Fruit fly (Drosophila melanogaster): ENCODE data around the gene Fbw5.

Gene Fbw5

DNA sequence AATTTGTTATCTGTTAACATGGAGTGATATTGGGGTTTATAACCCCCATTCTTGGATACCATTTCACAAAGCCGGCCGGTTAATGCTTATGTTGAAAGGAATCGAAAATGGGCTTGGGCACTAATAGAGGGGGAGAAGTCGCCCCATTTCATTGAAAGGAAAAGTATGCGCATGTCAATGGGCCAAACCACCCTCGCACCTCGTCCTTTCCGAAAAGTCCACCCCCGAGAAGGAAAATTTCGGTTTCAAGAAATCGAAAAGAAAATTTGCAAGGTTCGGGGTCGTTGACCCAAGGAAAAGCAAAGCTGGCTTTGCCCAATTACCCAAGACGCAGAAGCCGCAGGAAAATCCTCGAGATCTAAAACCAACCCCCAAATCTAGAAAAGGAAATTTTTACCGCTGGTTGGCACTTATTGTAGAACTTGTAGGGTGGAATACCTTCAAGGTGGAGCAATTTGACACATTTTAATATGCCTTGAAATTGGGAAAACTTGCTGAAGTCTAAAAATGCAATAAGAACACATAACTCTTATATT, 11.1 kb upstream of the Fbw5 start:
- TF ChIP-seq psq (optimal IDR thresholded peaks at IDR 0.05) = no peak

DNA sequence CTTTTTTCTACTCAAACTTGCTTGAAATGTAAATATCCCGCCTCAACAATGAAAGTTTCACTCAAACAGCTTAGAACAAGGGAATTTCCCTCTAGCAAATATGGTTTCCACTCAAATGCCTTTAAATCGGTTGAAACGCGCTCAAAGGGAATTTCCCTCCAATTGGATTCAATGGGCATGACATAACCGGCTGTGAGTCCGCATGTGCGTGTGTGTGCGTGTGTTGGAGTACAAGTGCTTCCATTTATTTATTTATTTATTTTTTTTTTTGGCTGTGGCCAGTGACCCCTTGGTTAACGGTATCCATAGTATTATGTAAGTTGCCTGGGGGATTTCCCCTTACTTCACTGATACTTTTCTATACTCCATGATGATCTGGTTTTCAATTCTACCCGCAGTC, 10.4 kb upstream of the Fbw5 start:
- TF ChIP-seq h (optimal IDR thresholded peaks at IDR 0.05) (no peak), psq (optimal IDR thresholded peaks at IDR 0.05) (no peak), ttk (optimal IDR thresholded peaks at IDR 0.05) (no peak), Sin3A (optimal IDR thresholded peaks at IDR 0.05) (no peak), insv (optimal IDR thresholded peaks at IDR 0.05) (no peak), Myc (optimal IDR thresholded peaks at IDR 0.05) (no peak)

DNA sequence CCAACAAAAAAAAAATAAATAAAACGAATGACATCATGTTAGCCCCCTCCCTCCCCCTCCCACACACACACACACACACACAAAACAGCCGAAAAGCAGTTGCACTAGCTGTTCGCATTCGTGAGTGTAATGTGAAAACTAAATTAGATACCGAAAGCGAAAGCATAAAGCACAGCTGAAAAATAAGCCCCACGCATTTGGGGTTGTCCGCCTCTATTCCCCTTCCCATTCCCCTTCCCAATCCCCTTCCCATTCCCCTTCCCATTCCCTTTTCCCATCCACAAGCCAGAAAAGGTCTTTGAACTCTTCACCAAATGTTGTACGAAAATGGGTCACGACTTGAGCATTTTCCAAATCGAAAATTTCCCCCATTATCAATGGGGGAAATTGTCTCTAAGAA, 9.6 kb upstream of the Fbw5 start:
- TF ChIP-seq insv (optimal IDR thresholded peaks at IDR 0.05) (no peak), Myc (optimal IDR thresholded peaks at IDR 0.05) (no peak), psq (optimal IDR thresholded peaks at IDR 0.05) (no peak)

DNA sequence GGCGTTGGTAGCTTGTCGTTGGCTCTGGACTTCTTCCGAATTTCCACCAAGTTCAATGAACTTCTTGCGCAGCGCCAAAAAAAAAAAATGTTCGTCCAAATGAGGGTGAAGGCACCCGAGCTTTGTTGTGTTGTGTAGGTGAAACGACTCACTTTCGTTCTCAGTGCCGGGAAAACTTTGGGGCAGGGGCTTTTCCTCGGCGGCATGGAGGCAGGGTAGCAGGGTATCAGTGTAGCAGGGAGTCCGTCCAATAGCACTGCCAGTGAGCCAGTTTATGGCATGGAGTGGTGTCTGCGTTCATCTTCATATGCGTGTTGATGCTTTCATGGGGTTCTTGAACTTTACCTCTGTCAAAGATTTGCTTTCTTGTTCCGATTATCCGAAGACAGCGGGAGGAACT, 8.6 kb upstream of the Fbw5 start:
- TF ChIP-seq Myc (optimal IDR thresholded peaks at IDR 0.05) (no peak), psq (optimal IDR thresholded peaks at IDR 0.05) (no peak), Sin3A (optimal IDR thresholded peaks at IDR 0.05) (no peak), ttk (optimal IDR thresholded peaks at IDR 0.05) (no peak)

DNA sequence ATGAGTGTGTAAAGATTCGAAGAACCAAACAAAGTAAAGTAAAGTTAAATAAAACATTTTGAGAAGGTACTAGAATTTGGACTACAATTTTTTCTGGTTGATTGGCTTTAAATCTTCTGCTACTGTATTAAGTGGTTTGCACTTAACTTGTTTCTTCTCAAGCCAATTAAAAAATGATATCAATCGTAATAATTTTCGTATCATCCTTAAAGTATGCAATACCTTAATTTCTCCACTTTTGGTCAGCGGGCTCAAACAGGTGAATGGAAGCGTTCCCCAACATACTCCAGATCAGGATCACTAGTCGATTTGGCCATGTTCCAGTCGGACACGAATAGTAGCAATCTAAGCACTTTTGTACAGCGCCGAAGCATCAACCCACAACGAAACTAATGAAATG, 8.1 kb upstream of the Fbw5 start:
- no peak for TF ChIP-seq Myc (optimal IDR thresholded peaks at IDR 0.05)
- TF ChIP-seq psq (optimal IDR thresholded peaks at IDR 0.05) = no peak
- TF ChIP-seq ttk (optimal IDR thresholded peaks at IDR 0.05) = no peak
- no peak for TF ChIP-seq insv (optimal IDR thresholded peaks at IDR 0.05)
- TF ChIP-seq h (optimal IDR thresholded peaks at IDR 0.05) = no peak
- no peak for TF ChIP-seq Sin3A (optimal IDR thresholded peaks at IDR 0.05)

DNA sequence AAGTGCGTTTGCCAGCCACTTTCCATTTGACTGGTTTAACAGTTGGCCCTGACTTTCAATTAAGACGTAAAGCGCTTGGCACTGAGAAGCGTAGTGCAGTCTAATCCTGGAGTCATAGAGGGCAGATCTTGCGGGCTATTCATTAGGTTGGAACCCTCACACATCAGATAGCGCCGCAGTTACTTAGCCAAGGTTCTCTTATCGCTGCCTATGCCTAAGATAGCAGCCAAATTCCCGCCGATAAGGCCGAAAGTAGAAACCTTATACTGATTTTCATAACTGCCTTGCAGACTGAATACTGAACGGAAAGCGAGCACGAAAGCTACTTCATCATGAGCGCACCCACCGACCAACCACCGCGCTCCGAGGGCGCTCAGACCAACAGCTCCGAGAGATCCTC, 6.4 kb upstream of the Fbw5 start:
- TF ChIP-seq psq (optimal IDR thresholded peaks at IDR 0.05) (no peak), Sin3A (optimal IDR thresholded peaks at IDR 0.05) (no peak)

DNA sequence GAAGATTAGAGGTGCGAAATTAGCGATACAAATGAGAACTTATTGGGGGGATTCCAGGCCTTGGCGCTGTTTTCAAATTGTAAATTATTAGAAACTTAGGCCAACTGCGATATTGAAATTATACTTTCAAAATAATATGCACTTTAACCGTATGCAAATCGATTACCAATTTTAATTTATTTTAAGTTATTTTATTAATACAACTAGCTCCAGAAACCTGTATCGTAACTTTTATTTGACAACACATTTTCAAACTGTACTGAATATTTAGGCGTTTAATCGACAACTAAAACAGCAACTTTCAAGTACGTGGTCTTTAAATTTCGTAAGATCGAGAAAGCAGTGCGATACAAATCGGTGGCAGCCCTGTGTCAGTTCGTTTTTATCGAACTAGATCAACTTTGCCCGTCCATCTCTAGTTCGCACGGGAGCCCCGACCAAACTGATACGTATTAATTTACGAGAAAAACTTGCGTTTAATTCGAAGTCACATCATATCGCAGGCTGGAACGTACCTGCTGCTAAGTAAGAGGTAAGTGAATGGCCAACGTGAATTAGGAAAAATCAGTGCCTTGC, 5.0 kb upstream of the Fbw5 start, which contains the start of the genes CG9154 and Kr-h2:
CG9154 (minus strand) TSS at position 31 of the 576 bp plus-strand sequence.
Kr-h2 (plus strand) TSS at position 335 of the 576 bp plus-strand sequence.
- no peak for TF ChIP-seq ttk (optimal IDR thresholded peaks at IDR 0.05)
- no peak for TF ChIP-seq Myc (optimal IDR thresholded peaks at IDR 0.05)
- TF ChIP-seq h (optimal IDR thresholded peaks at IDR 0.05) = no peak
- TF ChIP-seq psq (optimal IDR thresholded peaks at IDR 0.05) = no peak
- no peak for TF ChIP-seq insv (optimal IDR thresholded peaks at IDR 0.05)
- TF ChIP-seq Sin3A (optimal IDR thresholded peaks at IDR 0.05) = no peak

DNA sequence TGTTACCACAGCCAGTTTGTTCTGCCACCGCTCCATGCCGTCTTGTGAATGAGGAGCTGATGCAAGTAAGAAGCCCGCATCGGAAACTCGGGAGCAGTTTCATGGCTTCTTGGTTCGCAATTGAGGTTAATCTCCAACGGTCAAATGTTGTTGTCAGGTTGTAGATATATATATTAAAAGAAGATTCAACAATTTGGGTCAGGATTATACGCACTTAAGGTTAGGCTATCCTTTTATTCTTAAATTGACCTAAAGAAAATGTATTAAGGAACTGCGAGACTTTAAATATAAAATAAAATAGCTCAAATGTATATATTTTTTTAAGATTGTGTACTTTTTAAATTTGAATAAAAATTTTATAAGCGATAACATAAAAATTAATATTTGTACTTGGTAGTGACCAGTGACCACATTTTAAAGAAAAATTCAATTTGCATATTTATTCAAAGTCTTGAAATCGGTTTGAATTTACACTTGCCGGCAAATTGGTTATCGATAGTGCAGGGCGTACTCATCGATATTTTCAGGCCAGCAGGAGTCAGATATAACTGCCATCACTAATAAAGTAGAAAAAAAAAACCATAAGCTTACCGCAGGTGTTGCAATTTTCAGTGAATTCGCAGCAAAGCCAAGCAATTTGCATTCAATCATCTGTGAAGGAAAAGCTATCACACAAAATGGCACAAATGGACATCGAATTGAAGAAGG, 2.9 kb upstream of the Fbw5 start, which contains the start of the genes CG9150 and Pfdn1:
CG9150 (minus strand) TSS at position 51 of the 708 bp plus-strand sequence.
Pfdn1 (plus strand) TSS at position 536 of the 708 bp plus-strand sequence.
- TF ChIP-seq insv (optimal IDR thresholded peaks at IDR 0.05) (no peak), h (optimal IDR thresholded peaks at IDR 0.05) (no peak), Myc (optimal IDR thresholded peaks at IDR 0.05) (no peak), ttk (optimal IDR thresholded peaks at IDR 0.05) (no peak)

DNA sequence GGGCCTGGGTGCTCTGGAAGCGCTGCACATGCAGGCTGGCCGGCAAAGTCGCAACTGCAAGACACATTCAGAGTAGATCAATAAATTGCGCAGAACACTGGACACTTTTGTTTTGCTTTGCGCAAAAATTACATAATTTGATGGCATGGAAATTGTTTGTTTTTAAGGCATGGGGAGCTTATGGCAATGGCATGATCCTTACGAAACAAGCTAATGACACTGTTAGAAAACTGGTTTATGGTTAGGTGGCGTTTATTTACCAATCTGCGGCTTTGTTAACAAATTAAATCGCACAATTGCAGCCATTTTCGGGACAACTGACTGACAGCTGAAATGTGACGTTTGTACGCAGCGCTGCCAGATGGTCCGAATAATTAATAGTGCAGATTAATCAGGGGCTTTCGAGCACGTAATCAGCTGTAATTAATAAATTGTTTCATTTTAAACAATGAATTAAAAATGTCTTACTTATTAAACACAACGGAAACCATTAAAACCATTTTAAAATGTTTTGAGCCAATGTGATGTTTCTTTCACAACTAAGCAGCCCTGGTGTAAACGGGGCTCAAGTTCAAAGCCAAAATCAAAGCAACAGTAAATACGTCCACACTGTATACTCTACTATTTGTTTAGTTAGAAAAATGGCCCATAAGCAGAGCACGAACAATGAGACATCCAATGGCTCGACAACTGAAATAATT, 3.2 kb downstream of the Fbw5 start, which contains the start of the genes ND-51 and CG13994:
ND-51 (minus strand) TSS at position 376 of the 701 bp plus-strand sequence.
CG13994 (plus strand) TSS at position 608 of the 701 bp plus-strand sequence.
- TF ChIP-seq Sin3A (optimal IDR thresholded peaks at IDR 0.05) = no peak
- TF ChIP-seq insv (optimal IDR thresholded peaks at IDR 0.05) = no peak
- no peak for TF ChIP-seq ttk (optimal IDR thresholded peaks at IDR 0.05)
- TF ChIP-seq h (optimal IDR thresholded peaks at IDR 0.05) = no peak

DNA sequence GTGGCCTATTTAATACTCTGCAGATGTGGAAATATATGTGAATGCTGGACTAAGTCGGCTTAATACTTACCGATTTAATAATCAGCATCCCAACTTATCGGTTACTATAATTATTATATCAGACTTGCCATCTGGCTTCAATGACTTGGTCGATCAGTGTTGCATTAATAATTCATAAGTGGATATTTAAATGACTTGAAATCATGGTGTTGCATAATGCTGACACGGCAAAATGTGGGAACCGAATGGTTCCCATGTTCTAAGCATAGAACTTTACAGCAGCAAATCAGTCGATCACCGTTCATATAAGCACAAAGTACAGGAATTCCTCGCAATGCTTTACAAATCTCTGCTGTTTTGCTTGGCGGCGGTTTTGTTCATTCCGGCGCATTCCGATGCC, 5.5 kb downstream of the Fbw5 start, which contains the start of gene CG34180:
CG34180 (plus strand) TSS at position 301 of the 400 bp plus-strand sequence.
- TF ChIP-seq psq (optimal IDR thresholded peaks at IDR 0.05) (no peak), Sin3A (optimal IDR thresholded peaks at IDR 0.05) (no peak), ttk (optimal IDR thresholded peaks at IDR 0.05) (no peak), h (optimal IDR thresholded peaks at IDR 0.05) (no peak), insv (optimal IDR thresholded peaks at IDR 0.05) (no peak), Myc (optimal IDR thresholded peaks at IDR 0.05) (no peak)

DNA sequence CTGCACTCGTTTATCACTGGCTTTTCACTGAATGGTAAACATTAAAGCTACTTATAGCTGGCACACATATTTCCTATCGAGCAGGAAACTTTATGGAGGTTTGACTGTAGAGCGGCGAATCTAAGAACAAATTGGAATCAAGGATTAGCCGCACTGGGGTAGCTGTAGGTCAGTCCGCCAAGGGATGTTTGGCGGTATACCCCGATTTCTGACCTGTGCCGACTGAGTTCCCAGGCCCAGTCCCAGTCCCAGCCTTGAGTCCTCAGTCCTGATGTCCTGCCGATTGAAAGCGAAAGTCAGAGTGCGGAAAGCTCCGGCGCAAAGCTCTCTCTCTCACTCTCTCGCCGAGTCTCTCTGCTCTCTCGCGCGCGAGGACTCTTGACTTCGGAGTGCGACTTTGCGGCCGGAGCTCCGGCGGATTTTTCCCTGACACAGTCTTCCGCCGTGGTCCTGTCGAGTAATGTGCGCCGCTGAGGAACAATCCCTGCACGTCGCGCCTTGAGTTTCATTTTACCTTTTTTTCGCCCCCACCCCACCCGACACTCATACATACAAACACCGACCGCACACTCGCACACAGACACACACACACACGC, 11.8 kb downstream of the Fbw5 start, which contains the start of gene CG13995:
CG13995 (plus strand) TSS at position 429 of the 596 bp plus-strand sequence.
- TF ChIP-seq Myc (optimal IDR thresholded peaks at IDR 0.05) (no peak), ttk (optimal IDR thresholded peaks at IDR 0.05) (no peak), psq (optimal IDR thresholded peaks at IDR 0.05) (no peak), Sin3A (optimal IDR thresholded peaks at IDR 0.05) (no peak), insv (optimal IDR thresholded peaks at IDR 0.05) (no peak), h (optimal IDR thresholded peaks at IDR 0.05) (no peak)

DNA sequence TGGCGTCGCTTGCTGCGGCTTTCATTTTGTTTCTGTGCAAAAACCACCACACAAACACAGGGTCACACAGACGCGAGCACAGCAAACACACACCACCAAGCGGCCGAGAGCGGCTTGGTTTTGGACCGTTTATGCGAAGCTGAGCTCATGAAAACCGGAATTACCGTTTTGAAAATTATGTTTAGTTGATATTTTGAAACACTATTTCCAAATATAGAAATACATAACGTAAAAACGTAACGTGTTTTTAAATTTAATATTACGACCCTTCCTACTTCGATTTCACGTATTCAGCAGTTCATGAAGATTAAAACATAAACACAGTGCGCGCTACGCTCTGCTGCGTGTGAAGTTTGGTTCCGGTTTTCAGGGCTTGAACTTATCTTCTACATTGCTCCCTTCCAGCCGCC, 14.5 kb downstream of the Fbw5 start:
- TF ChIP-seq insv (optimal IDR thresholded peaks at IDR 0.05) = no peak
- no peak for TF ChIP-seq psq (optimal IDR thresholded peaks at IDR 0.05)
- TF ChIP-seq Sin3A (optimal IDR thresholded peaks at IDR 0.05) = no peak
- no peak for TF ChIP-seq Myc (optimal IDR thresholded peaks at IDR 0.05)
- no peak for TF ChIP-seq ttk (optimal IDR thresholded peaks at IDR 0.05)
